Fruit fly (Drosophila melanogaster): ENCODE results near the gene Imp.

Imp gene

dm6 chrX:10771856-10772592, 52.1 kb downstream of the Imp start, which contains the start of gene CG15211 (continued):
- no peak for TF ChIP-seq Scr (GFP tag; IDR thresholded peaks at IDR 0.05; ENCODE audit: partially characterized antibody)
- peak; percentile 22 for TF ChIP-seq CG15696 (tag; optimal IDR thresholded peaks at IDR 0.05)
- no peak for TF ChIP-seq vnd (GFP tag; IDR thresholded peaks at IDR 0.05; ENCODE audit: partially characterized antibody)
- no peak for TF ChIP-seq CG15479 (GFP tag; optimal IDR thresholded peaks at IDR 0.05)
- TF ChIP-seq Dip2 (GFP tag; IDR thresholded peaks at IDR 0.05), result no peak
- no peak for TF ChIP-seq her (GFP tag; optimal IDR thresholded peaks at IDR 0.05)
- TF ChIP-seq seq (GFP tag; IDR thresholded peaks at IDR 0.05), result peak; percentile 63
- TF ChIP-seq CG2129 (GFP tag; IDR thresholded peaks at IDR 0.05; ENCODE audit: partially characterized antibody), result no peak
- peak; percentile 88 for TF ChIP-seq gem (tag; optimal IDR thresholded peaks at IDR 0.05)
- peak; percentile 49 for TF ChIP-seq CG33557 (GFP tag; optimal IDR thresholded peaks at IDR 0.05)
- TF ChIP-seq dmrt11E (tag; optimal IDR thresholded peaks at IDR 0.05), result peak; percentile 70
- peak; percentile 21; the same call in 2 of the 3 replicates for TF ChIP-seq Aef1 (GFP tag; IDR thresholded peaks at IDR 0.05)
- peak; percentile 53 for TF ChIP-seq twi (tag; optimal IDR thresholded peaks at IDR 0.05)
- peak; percentile 34; the same call in 1 of the 2 replicates for TF ChIP-seq al (GFP tag; IDR thresholded peaks at IDR 0.05)
- TF ChIP-seq gcm2 (GFP tag; optimal IDR thresholded peaks at IDR 0.05), result no peak
- TF ChIP-seq CG8290 (GFP tag; optimal IDR thresholded peaks at IDR 0.05), result peak; percentile 7
- peak in 1 of 2 experiments; percentile 68 for TF ChIP-seq CG8290 (tag; optimal IDR thresholded peaks at IDR 0.05)
- peak; percentile 62 for TF ChIP-seq Spps (tag; optimal IDR thresholded peaks at IDR 0.05)
- peak; percentile 76 for TF ChIP-seq Blimp-1 (GFP tag; optimal IDR thresholded peaks at IDR 0.05)
- no peak for TF ChIP-seq Nf-YA (GFP tag; IDR thresholded peaks at IDR 0.05)
- no peak for TF ChIP-seq ab (GFP tag; optimal IDR thresholded peaks at IDR 0.05)
- TF ChIP-seq CG13296 (GFP tag; optimal IDR thresholded peaks at IDR 0.05), result peak; percentile 65
- TF ChIP-seq B-H1 (GFP tag; IDR thresholded peaks at IDR 0.05), result peak; percentile 31
- peak; percentile 68; the same call in 2 of the 3 replicates for TF ChIP-seq zfh1 (GFP tag; IDR thresholded peaks at IDR 0.05)
- peak; percentile 55; the same call in 2 of the 3 replicates for TF ChIP-seq CG14050 (GFP tag; IDR thresholded peaks at IDR 0.05)
- TF ChIP-seq Atf3 (GFP tag; optimal IDR thresholded peaks at IDR 0.05), result peak; percentile 11
- TF ChIP-seq btn (GFP tag; optimal IDR thresholded peaks at IDR 0.05), result no peak
- peak; percentile 58 for TF ChIP-seq CG10147 (GFP tag; optimal IDR thresholded peaks at IDR 0.05)
- TF ChIP-seq pho (GFP tag; optimal IDR thresholded peaks at IDR 0.05), result no peak
- TF ChIP-seq zen (tag; optimal IDR thresholded peaks at IDR 0.05), result no peak
- no peak for TF ChIP-seq yki (optimal IDR thresholded peaks at IDR 0.05)
- TF ChIP-seq CG34422 (GFP tag; IDR thresholded peaks at IDR 0.05), result peak; percentile 24; the same call in 1 of the 3 replicates
- TF ChIP-seq exex (tag; optimal IDR thresholded peaks at IDR 0.05), result no peak
- peak; percentile 45; the same call in 1 of the 2 replicates for TF ChIP-seq bbx (GFP tag; IDR thresholded peaks at IDR 0.05; ENCODE audit: partially characterized antibody)
- TF ChIP-seq grau (tag; optimal IDR thresholded peaks at IDR 0.05), result peak; percentile 79
- TF ChIP-seq YL-1 (GFP tag; optimal IDR thresholded peaks at IDR 0.05), result peak; percentile 14
- TF ChIP-seq CkIIα-i1 (GFP tag; IDR thresholded peaks at IDR 0.05), result no peak
- TF ChIP-seq abd-A (tag; optimal IDR thresholded peaks at IDR 0.05), result peak; percentile 37
- TF ChIP-seq CG30431 (GFP tag; optimal IDR thresholded peaks at IDR 0.05), result peak; percentile 46
- peak; percentile 57 for TF ChIP-seq CG2120 (GFP tag; optimal IDR thresholded peaks at IDR 0.05)
- TF ChIP-seq usp (GFP tag; optimal IDR thresholded peaks at IDR 0.05), result no peak
- peak; percentile 64 for TF ChIP-seq ttk (GFP tag; IDR thresholded peaks at IDR 0.05)
- no peak for TF ChIP-seq CG31365 (tag; optimal IDR thresholded peaks at IDR 0.05)
- TF ChIP-seq Hr3 (GFP tag; optimal IDR thresholded peaks at IDR 0.05), result peak; percentile 80
- TF ChIP-seq sug (tag; optimal IDR thresholded peaks at IDR 0.05), result peak; percentile 36
- TF ChIP-seq ci (GFP tag; IDR thresholded peaks at IDR 0.05), result peak; percentile 46
- TF ChIP-seq CG10431 (GFP tag; optimal IDR thresholded peaks at IDR 0.05), result peak; percentile 39
- no peak for TF ChIP-seq dati (GFP tag; IDR thresholded peaks at IDR 0.05)
- no peak for TF ChIP-seq Hr39 (optimal IDR thresholded peaks at IDR 0.05)
- TF ChIP-seq PHDP (tag; optimal IDR thresholded peaks at IDR 0.05), result peak; percentile 77
